Worm (Caenorhabditis elegans): ENCODE results near the gene C12D8.9.

ce11 chrV:10255005-10255472, 12.0 kb upstream of the C12D8.9 start, which contains the start of gene rop-1:
- TF ChIP-seq nhr-237 (tag; optimal IDR thresholded peaks at IDR 0.05) = no peak
- no peak for TF ChIP-seq pha-4 (tag; optimal IDR thresholded peaks at IDR 0.05)

Measured in whole organism, mixed stage, embryonic.